Fruit fly (Drosophila melanogaster) whole organism, embryonic: ENCODE results near the gene CG6040.
A peak's percentile ranks its signal among the peaks of the same experiment; 100 is the strongest.

Source experiments
- Abd-B ChIP-seq: fragments of 200-800 bp; sonication (Bioruptor generic); optimal IDR thresholded peaks from 2 replicates; lab custom pipeline; 2018; ENCODE audit warnings: missing biosample characterization, mild to moderate bottlenecking, missing genetic modification characterization, moderate library complexity
- Blimp-1 ChIP-seq: fragments of 200-800 bp; sonication (Bioruptor generic); optimal IDR thresholded peaks from 3 replicates; lab custom pipeline; 2018; ENCODE audit warnings: missing biosample characterization, missing genetic modification characterization, mild to moderate bottlenecking, moderate library complexity, missing genetic modification reagents
- CG1024 ChIP-seq: fragments of 200-800 bp; sonication (Bioruptor generic); IDR thresholded peaks from 2 replicates; pipeline ENCODE4 v1.3.6; 2022; ENCODE audit warnings: missing biosample characterization, missing genetic modification characterization
- CG10959 ChIP-seq: fragments of 200-800 bp; sonication (Bioruptor generic); IDR thresholded peaks from 2 replicates; pipeline ENCODE4 v1.3.6; 2022; ENCODE audit warnings: missing biosample characterization, missing genetic modification characterization
- CG11085 ChIP-seq: fragments of 200-800 bp; sonication (Bioruptor generic); IDR thresholded peaks from 2 replicates; pipeline ENCODE4 v1.3.6; 2022; ENCODE audit warnings: missing biosample characterization, missing genetic modification characterization
- CG11696 ChIP-seq: fragments of 200-800 bp; sonication (Bioruptor generic); IDR thresholded peaks from 2 replicates; pipeline ENCODE4 v1.3.6; 2022; ENCODE audit warnings: missing biosample characterization, missing genetic modification characterization
- CG12236 ChIP-seq: fragments of 200-800 bp; sonication (Bioruptor generic); optimal IDR thresholded peaks from 2 replicates; lab custom pipeline; 2016; ENCODE audit warnings: missing biosample characterization, missing genetic modification characterization
- CG12391 ChIP-seq: fragments of 200-800 bp; sonication (Bioruptor generic); optimal IDR thresholded peaks from 3 replicates; lab custom pipeline; 2018; ENCODE audit warnings: missing biosample characterization, mild to moderate bottlenecking, missing genetic modification characterization, moderate library complexity
- CG13424 ChIP-seq: fragments of 200-800 bp; sonication (Bioruptor generic); optimal IDR thresholded peaks from 2 replicates; lab custom pipeline; 2019; ENCODE audit warnings: missing biosample characterization, mild to moderate bottlenecking, missing genetic modification characterization, moderate library complexity
- CG14014 ChIP-seq: fragments of 200-800 bp; sonication (Bioruptor generic); IDR thresholded peaks from 2 replicates; pipeline ENCODE4 v1.3.6; 2022; ENCODE audit warnings: missing biosample characterization, missing genetic modification characterization
- CG17359 ChIP-seq: fragments of 200-800 bp; sonication (Bioruptor generic); optimal IDR thresholded peaks from 3 replicates; lab custom pipeline; 2018; ENCODE audit warnings: missing biosample characterization, mild to moderate bottlenecking, missing genetic modification characterization, moderate library complexity
- CG17829 ChIP-seq: fragments of 200-800 bp; optimal IDR thresholded peaks from 2 replicates; lab custom pipeline; 2019; ENCODE audit warnings: missing biosample characterization, mild to moderate bottlenecking, missing genetic modification characterization, moderate library complexity
- CG18764 ChIP-seq: fragments of 200-800 bp; sonication (Bioruptor generic); optimal IDR thresholded peaks from 3 replicates; lab custom pipeline; 2016; ENCODE audit warnings: missing biosample characterization, missing genetic modification characterization
- CG32532 ChIP-seq: fragments of 200-800 bp; sonication (Bioruptor generic); IDR thresholded peaks from 2 replicates; pipeline ENCODE4 v1.3.6; 2022; ENCODE audit warnings: missing biosample characterization, missing genetic modification characterization
- CG33557 ChIP-seq: fragments of 200-800 bp; sonication (Bioruptor generic); optimal IDR thresholded peaks from 2 replicates; lab custom pipeline; 2019; ENCODE audit warnings: missing biosample characterization, mild to moderate bottlenecking, missing genetic modification characterization, moderate library complexity
- CG4820 ChIP-seq: fragments of 200-800 bp; sonication (Bioruptor generic); optimal IDR thresholded peaks from 3 replicates; lab custom pipeline; 2016; ENCODE audit warnings: missing biosample characterization, missing genetic modification characterization
- CG6689 ChIP-seq: fragments of 200-800 bp; sonication (Bioruptor generic); IDR thresholded peaks from 2 replicates; pipeline ENCODE4 v1.3.6; 2022; ENCODE audit warnings: missing biosample characterization, missing genetic modification characterization
- CG6813 ChIP-seq: fragments of 200-800 bp; sonication (Bioruptor generic); optimal IDR thresholded peaks from 2 replicates; lab custom pipeline; 2017; ENCODE audit warnings: missing biosample characterization, missing genetic modification characterization, mild to moderate bottlenecking, moderate library complexity, missing genetic modification reagents
- CG7556 ChIP-seq: fragments of 200-800 bp; sonication (Bioruptor generic); optimal IDR thresholded peaks from 2 replicates; lab custom pipeline; 2017; ENCODE audit warnings: missing biosample characterization, mild to moderate bottlenecking, missing genetic modification characterization
- D19B ChIP-seq: fragments of 200-800 bp; sonication (Bioruptor generic); optimal IDR thresholded peaks from 2 replicates; lab custom pipeline; 2017; ENCODE audit warnings: missing biosample characterization, mild to moderate bottlenecking, missing genetic modification characterization
- Deaf1 ChIP-seq: fragments of 200-800 bp; optimal IDR thresholded peaks from 3 replicates; lab custom pipeline; 2019; ENCODE audit warnings: missing biosample characterization, mild to moderate bottlenecking, missing genetic modification characterization, moderate library complexity
- Elba2 ChIP-seq: fragments of 200-800 bp; sonication (Bioruptor generic); optimal IDR thresholded peaks from 3 replicates; lab custom pipeline; 2016; ENCODE audit warnings: missing biosample characterization, missing genetic modification characterization
- Hey ChIP-seq: fragments of 200-800 bp; sonication (Bioruptor generic); optimal IDR thresholded peaks from 3 replicates; lab custom pipeline; 2018; ENCODE audit warnings: missing biosample characterization, mild to moderate bottlenecking, missing genetic modification characterization
- Hr39 ChIP-seq: fragments of >200 bp; optimal IDR thresholded peaks from 2 replicates; lab custom pipeline; 2017
- Jarid2 ChIP-seq: fragments of 200-800 bp; sonication (Bioruptor generic); optimal IDR thresholded peaks from 3 replicates; lab custom pipeline; 2017; ENCODE audit warnings: mild to moderate bottlenecking, missing biosample characterization, missing genetic modification reagents, missing genetic modification characterization
- NC2β ChIP-seq: fragments of 200-800 bp; sonication (Bioruptor generic); optimal IDR thresholded peaks from 2 replicates; lab custom pipeline; 2016; ENCODE audit warnings: missing biosample characterization, missing genetic modification characterization
- Sox102F ChIP-seq: fragments of 200-800 bp; sonication (Bioruptor generic); optimal IDR thresholded peaks from 2 replicates; lab custom pipeline; 2018; ENCODE audit warnings: missing biosample characterization, mild to moderate bottlenecking, missing genetic modification characterization, moderate library complexity
- Vsx1 ChIP-seq: fragments of 200-800 bp; sonication (Bioruptor generic); optimal IDR thresholded peaks from 2 replicates; lab custom pipeline; 2017; ENCODE audit warnings: missing biosample characterization, mild to moderate bottlenecking, missing genetic modification characterization, missing genetic modification reagents
- ap ChIP-seq: fragments of 200-800 bp; sonication (Bioruptor generic); IDR thresholded peaks from 2 replicates; pipeline ENCODE4 v1.3.6; 2022; ENCODE audit warnings: missing biosample characterization, missing genetic modification characterization
- bowl ChIP-seq: fragments of 200-800 bp; sonication (Bioruptor generic); IDR thresholded peaks from 2 replicates; pipeline ENCODE4 v1.3.6; 2022; ENCODE audit warnings: missing biosample characterization, missing genetic modification characterization
- cas ChIP-seq: fragments of 200-800 bp; sonication (Bioruptor generic); IDR thresholded peaks from 2 replicates; pipeline ENCODE4 v1.3.6; 2022; ENCODE audit warnings: missing biosample characterization, missing genetic modification characterization
- caup ChIP-seq: fragments of 200-800 bp; sonication (Bioruptor generic); optimal IDR thresholded peaks from 3 replicates; lab custom pipeline; 2017; ENCODE audit warnings: missing biosample characterization, mild to moderate bottlenecking, missing genetic modification characterization, moderate library complexity; ENCODE audit not compliant: severe bottlenecking
- da ChIP-seq: fragments of 200-800 bp; sonication (Bioruptor generic); optimal IDR thresholded peaks from 2 replicates; lab custom pipeline; 2016; ENCODE audit warnings: missing biosample characterization, missing genetic modification characterization
- exex ChIP-seq: fragments of 200-800 bp; sonication (Bioruptor generic); optimal IDR thresholded peaks from 4 replicates; lab custom pipeline; 2018; ENCODE audit warnings: missing biosample characterization, mild to moderate bottlenecking, missing genetic modification characterization, moderate library complexity
- gce ChIP-seq: fragments of 200-800 bp; sonication (Bioruptor generic); IDR thresholded peaks from 3 replicates; pipeline ENCODE4 v1.3.6; 2022; ENCODE audit warnings: missing biosample characterization, missing genetic modification characterization
- her ChIP-seq: fragments of 200-800 bp; sonication (Bioruptor generic); optimal IDR thresholded peaks from 2 replicates; lab custom pipeline; 2016; ENCODE audit warnings: missing biosample characterization, missing genetic modification characterization
- hkb ChIP-seq, 2 experiments: fragments of 200-800 bp in 1 of 2; fragments of >200 bp in 1 of 2; sonication (Bioruptor generic) in 1 of 2; IDR thresholded peaks in 1 of 2; optimal IDR thresholded peaks in 1 of 2; 2 replicates each; pipeline versions ENCODE4 v1.3.6 to Lab custom; 2017 to 2022; ENCODE audit warnings: missing biosample characterization in 1 of 2, missing genetic modification characterization in 1 of 2
- ind ChIP-seq: fragments of 200-800 bp; sonication (Bioruptor generic); optimal IDR thresholded peaks from 3 replicates; lab custom pipeline; 2016; ENCODE audit warnings: missing biosample characterization, missing genetic modification characterization
- kni ChIP-seq: fragments of 200-800 bp; sonication (Bioruptor generic); optimal IDR thresholded peaks from 3 replicates; lab custom pipeline; 2017; ENCODE audit warnings: mild to moderate bottlenecking, missing biosample characterization, missing genetic modification reagents, missing genetic modification characterization
- lov ChIP-seq, 2 experiments: fragments of 200-800 bp in 1 of 2; fragments of >200 bp in 1 of 2; sonication (Bioruptor generic) in 1 of 2; IDR thresholded peaks in 1 of 2; optimal IDR thresholded peaks in 1 of 2; 2 replicates in 1 of 2; 3 replicates in 1 of 2; pipeline versions ENCODE4 v1.3.6 to Lab custom; 2017 to 2022; ENCODE audit warnings: missing biosample characterization in 1 of 2, missing genetic modification characterization in 1 of 2
- oc ChIP-seq: fragments of 200-800 bp; sonication (Bioruptor generic); optimal IDR thresholded peaks from 2 replicates; lab custom pipeline; 2018; ENCODE audit warnings: missing biosample characterization, mild to moderate bottlenecking, missing genetic modification characterization, moderate library complexity
- pita ChIP-seq: fragments of 200-800 bp; sonication (Bioruptor generic); optimal IDR thresholded peaks from 2 replicates; lab custom pipeline; 2017; ENCODE audit warnings: missing biosample characterization, mild to moderate bottlenecking, missing genetic modification characterization
- sc ChIP-seq, 3 experiments: fragments of >200 bp in 2 of 3; fragments of 200-800 bp in 1 of 3; sonication (Bioruptor generic) in 1 of 3; optimal IDR thresholded peaks; 2 replicates in 2 of 3; 3 replicates in 1 of 3; lab custom pipeline; 2017; ENCODE audit warnings: mild to moderate bottlenecking in 1 of 3, missing biosample characterization in 1 of 3, missing genetic modification characterization in 1 of 3, missing genetic modification reagents in 1 of 3
- sisA ChIP-seq: fragments of 200-800 bp; sonication (Bioruptor generic); IDR thresholded peaks from 2 replicates; pipeline ENCODE4 v1.3.6; 2022; ENCODE audit warnings: missing biosample characterization, missing genetic modification characterization
- sqz ChIP-seq: fragments of 200-800 bp; sonication (Bioruptor generic); optimal IDR thresholded peaks from 3 replicates; lab custom pipeline; 2018; ENCODE audit warnings: missing biosample characterization, mild to moderate bottlenecking, missing genetic modification characterization
- tgo ChIP-seq: fragments of 200-800 bp; sonication (Bioruptor generic); IDR thresholded peaks from 3 replicates; pipeline ENCODE4 v1.3.6; 2022; ENCODE audit warnings: missing biosample characterization, missing genetic modification characterization
- ttk ChIP-seq: fragments of 200-800 bp; sonication (Bioruptor generic); IDR thresholded peaks from 2 replicates; pipeline ENCODE4 v2.1.2; 2022; ENCODE audit warnings: missing biosample characterization, missing genetic modification characterization
- unpg ChIP-seq: fragments of 200-800 bp; sonication (Bioruptor generic); optimal IDR thresholded peaks from 3 replicates; lab custom pipeline; 2018; ENCODE audit warnings: missing biosample characterization, mild to moderate bottlenecking, missing genetic modification characterization, moderate library complexity
- usp ChIP-seq: fragments of >200 bp; optimal IDR thresholded peaks from 2 replicates; lab custom pipeline; 2017; ENCODE audit warnings: missing biosample characterization, missing genetic modification characterization
- z ChIP-seq: fragments of 200-800 bp; sonication (Bioruptor generic); IDR thresholded peaks from 3 replicates; pipeline ENCODE4 v1.3.6; 2022; ENCODE audit warnings: missing biosample characterization, missing genetic modification characterization

The CG6040 gene

dm6 chr3R:19073002-19073401 is 23.8 kb upstream of the CG6040 start (continued):
- TF ChIP-seq D19B (GFP tag; lab: Kevin White, UChicago): no peak
- TF ChIP-seq Elba2: no peak
- TF ChIP-seq tgo (GFP tag; lab: Robert Waterston, UW): peak; percentile 35; the same call in 1 of the 3 replicates
- TF ChIP-seq NC2β (GFP tag; lab: Kevin White, UChicago): peak; percentile 0
- TF ChIP-seq hkb (optimal IDR thresholded peaks at IDR 0.05; lab: Kevin White, UChicago): no peak
- TF ChIP-seq hkb (GFP tag; IDR thresholded peaks at IDR 0.05; lab: Robert Waterston, UW): peak; percentile 72; the same call in 1 of the 2 replicates
- TF ChIP-seq ind (GFP tag; lab: Kevin White, UChicago): no peak
- TF ChIP-seq Jarid2: peak; percentile 15
- TF ChIP-seq CG12391: peak; percentile 56
- peak; percentile 64 for TF ChIP-seq unpg (GFP tag; lab: Kevin White, UChicago)
- TF ChIP-seq Blimp-1 (GFP tag; lab: Kevin White, UChicago): peak; percentile 75
- TF ChIP-seq cas (GFP tag; lab: Robert Waterston, UW): no peak
- TF ChIP-seq pita (GFP tag; lab: Kevin White, UChicago): no peak
- TF ChIP-seq da (GFP tag; lab: Kevin White, UChicago): no peak
- no peak for TF ChIP-seq Hey (tag; lab: Kevin White, UChicago)
- TF ChIP-seq CG14014 (GFP tag; lab: Robert Waterston, UW): no peak
- no peak for TF ChIP-seq sqz (GFP tag; lab: Kevin White, UChicago)
- TF ChIP-seq gce (GFP tag; lab: Robert Waterston, UW): no peak
- TF ChIP-seq CG33557 (GFP tag; lab: Kevin White, UChicago): peak; percentile 13
- no peak for TF ChIP-seq z (GFP tag; lab: Robert Waterston, UW)
- no peak for TF ChIP-seq caup
- peak; percentile 31; the same call in 1 of the 2 replicates for TF ChIP-seq sisA (GFP tag; lab: Robert Waterston, UW)
- TF ChIP-seq lov (optimal IDR thresholded peaks at IDR 0.05; lab: Kevin White, UChicago): no peak
- no peak for TF ChIP-seq lov (GFP tag; IDR thresholded peaks at IDR 0.05; lab: Robert Waterston, UW)
- TF ChIP-seq CG17359 (tag; lab: Kevin White, UChicago): peak; percentile 67
- TF ChIP-seq CG1024 (GFP tag; lab: Robert Waterston, UW): peak; percentile 38; the same call in 1 of the 2 replicates
- TF ChIP-seq CG32532: no peak
- TF ChIP-seq her (GFP tag; lab: Kevin White, UChicago): no peak
- no peak for TF ChIP-seq CG18764 (GFP tag; lab: Kevin White, UChicago)
- peak; percentile 80 for TF ChIP-seq Sox102F (GFP tag; lab: Kevin White, UChicago)
- no peak for TF ChIP-seq kni (GFP tag; lab: Kevin White, UChicago)
- no peak for TF ChIP-seq Hr39 (lab: Kevin White, UChicago)
- TF ChIP-seq CG13424: peak; percentile 49
- TF ChIP-seq CG4820 (GFP tag; lab: Kevin White, UChicago): peak; percentile 35
- no peak for TF ChIP-seq CG11085 (GFP tag; lab: Robert Waterston, UW)
- no peak for TF ChIP-seq ttk (GFP tag; lab: Robert Waterston, UW)
- TF ChIP-seq CG6813 (GFP tag; lab: Kevin White, UChicago): peak; percentile 2
- TF ChIP-seq CG10959 (GFP tag; lab: Robert Waterston, UW): peak; percentile 46; the same call in 1 of the 2 replicates
- peak; percentile 44 for TF ChIP-seq ap
- TF ChIP-seq CG6689 (GFP tag; lab: Robert Waterston, UW): peak; percentile 71
- TF ChIP-seq usp (GFP tag; lab: Kevin White, UChicago): no peak
- no peak for TF ChIP-seq bowl (GFP tag; lab: Robert Waterston, UW)
- TF ChIP-seq oc (tag; lab: Kevin White, UChicago): peak; percentile 19
- TF ChIP-seq CG11696 (GFP tag; lab: Robert Waterston, UW): no peak
- peak; percentile 47 for TF ChIP-seq CG7556 (GFP tag; lab: Kevin White, UChicago)
- TF ChIP-seq CG12236: no peak
- TF ChIP-seq sc (optimal IDR thresholded peaks at IDR 0.05; lab: Kevin White, UChicago): no peak
- peak; percentile 33 for TF ChIP-seq sc (GFP tag; optimal IDR thresholded peaks at IDR 0.05; lab: Kevin White, UChicago)
- peak; percentile 35 for TF ChIP-seq Abd-B
- no peak for TF ChIP-seq exex (tag; lab: Kevin White, UChicago)
- no peak for TF ChIP-seq Deaf1 (tag; lab: Kevin White, UChicago)
- peak; percentile 75 for TF ChIP-seq CG17829 (tag; lab: Kevin White, UChicago)
- no peak for TF ChIP-seq Vsx1 (GFP tag; lab: Kevin White, UChicago)
